Fruit fly (Drosophila melanogaster) whole organism, adult: ENCODE measurements around the gene Ssl2.

Experiments used
- CG11617 ChIP-seq: fragments of 200-800 bp; sonication (Bioruptor generic); optimal IDR thresholded peaks from 2 replicates; lab custom pipeline; 2017; ENCODE audit warnings: mild to moderate bottlenecking, missing biosample characterization, missing genetic modification reagents, missing genetic modification characterization
- CG12768 ChIP-seq: fragments of 200-800 bp; sonication (Bioruptor generic); optimal IDR thresholded peaks from 2 replicates; lab custom pipeline; 2017; ENCODE audit warnings: missing biosample characterization, missing genetic modification characterization, mild to moderate bottlenecking, moderate library complexity, missing genetic modification reagents
- CG1620 ChIP-seq: fragments of 200-800 bp; sonication (Bioruptor generic); optimal IDR thresholded peaks from 2 replicates; lab custom pipeline; 2016; ENCODE audit warnings: missing biosample characterization, missing genetic modification characterization
- CG33017 ChIP-seq: fragments of 200-800 bp; sonication (Bioruptor generic); optimal IDR thresholded peaks from 2 replicates; lab custom pipeline; 2018; ENCODE audit warnings: missing biosample characterization, mild to moderate bottlenecking, missing genetic modification characterization, moderate library complexity
- CG5204 ChIP-seq: fragments of 200-800 bp; sonication (Bioruptor generic); optimal IDR thresholded peaks from 2 replicates; lab custom pipeline; 2016; ENCODE audit warnings: missing biosample characterization, missing genetic modification characterization
- CG7045 ChIP-seq: fragments of 200-800 bp; sonication (Bioruptor generic); optimal IDR thresholded peaks from 2 replicates; lab custom pipeline; 2017; ENCODE audit warnings: missing biosample characterization, mild to moderate bottlenecking, missing genetic modification characterization
- Clk ChIP-seq: fragments of 200-800 bp; sonication (Bioruptor generic); optimal IDR thresholded peaks from 2 replicates; lab custom pipeline; 2017; ENCODE audit warnings: missing biosample characterization, missing genetic modification characterization
- Mnt ChIP-seq: fragments of 200-800 bp; sonication (Bioruptor generic); optimal IDR thresholded peaks from 2 replicates; lab custom pipeline; 2016; ENCODE audit warnings: missing biosample characterization, mild to moderate bottlenecking, missing genetic modification characterization
- bab1 ChIP-seq: fragments of 200-800 bp; sonication (Bioruptor generic); optimal IDR thresholded peaks from 3 replicates; lab custom pipeline; 2019; ENCODE audit warnings: missing biosample characterization, mild to moderate bottlenecking, missing genetic modification characterization, moderate library complexity
- cic ChIP-seq: fragments of 200-800 bp; sonication (Bioruptor generic); optimal IDR thresholded peaks from 2 replicates; lab custom pipeline; 2017; ENCODE audit warnings: missing biosample characterization, mild to moderate bottlenecking, missing genetic modification characterization, moderate library complexity
- ovo ChIP-seq: fragments of 200-800 bp; sonication (Bioruptor generic); optimal IDR thresholded peaks from 2 replicates; lab custom pipeline; 2016; ENCODE audit warnings: missing biosample characterization, missing genetic modification characterization
- pad ChIP-seq: fragments of 200-800 bp; sonication (Bioruptor generic); optimal IDR thresholded peaks from 3 replicates; lab custom pipeline; 2017; ENCODE audit warnings: missing biosample characterization, missing genetic modification characterization, mild to moderate bottlenecking, moderate library complexity, missing genetic modification reagents
- toe ChIP-seq: fragments of 200-800 bp; sonication (Bioruptor generic); optimal IDR thresholded peaks from 2 replicates; lab custom pipeline; 2016; ENCODE audit warnings: missing biosample characterization, missing genetic modification characterization

- TF ChIP-seq CG7045 (GFP tag; lab: Kevin White, UChicago) (no peak), pad (GFP tag; lab: Kevin White, UChicago) (no peak), CG12768 (GFP tag; lab: Kevin White, UChicago) (no peak), ovo (GFP tag; lab: Kevin White, UChicago) (no peak), CG11617 (GFP tag; lab: Kevin White, UChicago) (no peak), Clk (no peak), cic (GFP tag; lab: Kevin White, UChicago) (no peak), toe (GFP tag; lab: Kevin White, UChicago) (no peak), bab1 (GFP tag; lab: Kevin White, UChicago) (peak; percentile 70), Mnt (GFP tag; lab: Kevin White, UChicago) (no peak), CG5204 (GFP tag; lab: Kevin White, UChicago) (no peak), CG1620 (GFP tag; lab: Kevin White, UChicago) (no peak), CG33017 (tag; lab: Kevin White, UChicago) (no peak)
Observed at dm6 chr3R:29004884-29005621, 27.4 kb downstream of the Ssl2 start.
